Fruit fly (Drosophila melanogaster): Measurements from ENCODE around the gene CG14137.

DNA sequence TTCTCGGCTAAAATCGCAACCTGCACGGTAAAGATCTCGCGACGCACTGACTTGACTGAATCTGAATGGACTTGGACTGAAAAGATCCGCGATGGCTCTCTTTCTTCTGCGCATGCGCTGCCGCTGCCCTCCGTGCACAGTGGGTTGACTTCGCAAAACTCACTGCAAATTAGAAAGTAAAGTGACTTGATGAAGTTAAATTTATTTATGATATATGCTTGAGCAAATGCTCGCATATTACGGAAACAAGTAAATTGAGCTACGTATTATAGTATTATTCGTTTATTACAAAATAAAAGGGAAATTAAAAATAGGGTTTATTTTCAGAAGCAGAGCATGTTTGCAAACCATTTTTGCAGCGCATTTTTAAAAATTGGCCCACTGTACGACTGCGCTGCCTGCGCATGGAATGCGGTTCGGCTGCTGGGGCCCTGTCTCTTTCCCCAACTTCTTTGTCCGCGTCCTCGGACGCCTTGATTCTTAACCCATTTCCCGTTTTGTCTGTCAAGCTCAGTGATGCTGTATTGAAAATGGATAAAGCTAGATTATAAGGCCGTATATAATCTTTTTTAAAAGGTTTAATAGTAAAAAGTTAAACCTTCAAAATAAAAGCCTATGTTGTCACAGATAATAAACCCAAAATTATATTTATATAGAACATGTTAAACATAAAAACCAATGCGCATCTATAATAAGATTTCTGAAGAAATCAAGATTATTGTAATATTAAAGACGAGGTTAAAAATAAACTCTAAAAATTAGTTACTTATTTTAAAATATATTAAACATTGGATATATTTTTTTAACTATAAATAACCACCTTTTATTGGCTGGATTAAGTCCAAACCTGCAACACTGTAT, 11.9 kb downstream of the CG14137 start, which contains the start of gene rt:
- TF ChIP-seq Hnf4 (GFP tag; optimal IDR thresholded peaks at IDR 0.05) (peak; percentile 6), br (GFP tag; optimal IDR thresholded peaks at IDR 0.05) (peak; percentile 68), h (GFP tag; optimal IDR thresholded peaks at IDR 0.05) (peak; percentile 74), Hr78 (GFP tag; optimal IDR thresholded peaks at IDR 0.05) (no peak), N (GFP tag; optimal IDR thresholded peaks at IDR 0.05) (no peak)
